Worm (Caenorhabditis elegans): ENCODE results near the gene T27A1.3.

ce11 chrII:512630-513029, 22.7 kb upstream of the T27A1.3 start:
- TF ChIP-seq lin-39 (tag; optimal IDR thresholded peaks at IDR 0.05) (no peak), R02D3.7 (tag; optimal IDR thresholded peaks at IDR 0.05) (no peak), ama-1 (optimal IDR thresholded peaks at IDR 0.05) (no peak), nhr-237 (tag; optimal IDR thresholded peaks at IDR 0.05) (no peak), C34F6.9 (tag; optimal IDR thresholded peaks at IDR 0.05) (no peak), snpc-4 (tag; optimal IDR thresholded peaks at IDR 0.05) (no peak), fos-1 (tag; optimal IDR thresholded peaks at IDR 0.05) (no peak), lin-13 (GFP tag; optimal IDR thresholded peaks at IDR 0.05) (no peak), nhr-12 (tag; optimal IDR thresholded peaks at IDR 0.05) (no peak), zag-1 (tag; optimal IDR thresholded peaks at IDR 0.05) (no peak), unc-62 (GFP tag; optimal IDR thresholded peaks at IDR 0.05) (no peak), ceh-82 (tag; optimal IDR thresholded peaks at IDR 0.05) (no peak), nhr-25 (tag; optimal IDR thresholded peaks at IDR 0.05) (no peak)
